Worm (Caenorhabditis elegans): ENCODE results near the gene F13H8.5.

- TF ChIP-seq T22C8.4 (GFP tag; IDR thresholded peaks at IDR 0.05) (peak; percentile 25; the same call in 1 of the 2 replicates), ztf-29 (GFP tag; IDR thresholded peaks at IDR 0.05) (no peak)
Observed at ce11 chrII:6269805-6270414, 14.0 kb upstream of the F13H8.5 start, which contains the start of gene F13H8.2.
